Fruit fly (Drosophila melanogaster): ENCODE results near the gene Claspin.

DNA sequence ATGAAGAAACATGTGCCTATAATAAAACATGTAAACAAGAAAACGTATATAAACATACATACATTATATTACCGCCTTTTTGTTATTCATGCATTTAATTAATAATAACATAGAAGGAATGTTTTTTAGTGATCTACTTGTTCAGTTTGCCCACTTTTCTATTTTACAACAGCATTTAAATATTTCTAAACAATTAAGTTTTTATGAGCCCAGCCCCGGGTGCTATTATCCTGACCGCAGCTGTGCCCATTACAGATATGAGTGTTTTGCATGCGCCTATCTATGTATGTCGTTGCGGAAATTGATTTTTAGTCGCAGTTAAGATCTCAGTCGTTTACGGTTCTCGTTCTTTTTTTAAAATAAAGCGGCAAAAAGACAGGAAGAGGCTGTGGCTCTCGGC lies 48.3 kb upstream of the Claspin start:
- TF ChIP-seq CG6163 (GFP tag; IDR thresholded peaks at IDR 0.05) (0 out of 3 replicates have a peak, but pooled peaks have one; percentile 6), esn (GFP tag; optimal IDR thresholded peaks at IDR 0.05) (no peak), CG15336 (GFP tag; IDR thresholded peaks at IDR 0.05) (no peak)

Data from whole organism, prepupa.